Fruit fly (Drosophila melanogaster) whole organism, embryonic: ENCODE data around the gene SkpC.

Experiments used
- ATbp ChIP-seq: fragments of 200-800 bp; sonication (Bioruptor generic); optimal IDR thresholded peaks from 2 replicates; lab custom pipeline; 2017; ENCODE audit warnings: missing biosample characterization, mild to moderate bottlenecking, missing genetic modification characterization, missing genetic modification reagents
- Atf6 ChIP-seq: fragments of 200-800 bp; sonication (Bioruptor generic); IDR thresholded peaks from 2 replicates; pipeline ENCODE4 v1.3.6; 2022; ENCODE audit warnings: missing biosample characterization, missing genetic modification characterization
- Blimp-1 ChIP-seq: fragments of 200-800 bp; sonication (Bioruptor generic); optimal IDR thresholded peaks from 3 replicates; lab custom pipeline; 2018; ENCODE audit warnings: missing biosample characterization, missing genetic modification characterization, mild to moderate bottlenecking, moderate library complexity, missing genetic modification reagents
- Bteb2 ChIP-seq: fragments of 200-800 bp; sonication (Bioruptor generic); optimal IDR thresholded peaks from 2 replicates; lab custom pipeline; 2016; ENCODE audit warnings: missing biosample characterization, missing genetic modification characterization
- CG12391 ChIP-seq: fragments of 200-800 bp; sonication (Bioruptor generic); optimal IDR thresholded peaks from 3 replicates; lab custom pipeline; 2018; ENCODE audit warnings: missing biosample characterization, mild to moderate bottlenecking, missing genetic modification characterization, moderate library complexity
- CG17328 ChIP-seq: fragments of 200-800 bp; sonication (Bioruptor generic); IDR thresholded peaks from 2 replicates; pipeline ENCODE4 v1.3.6; 2022; ENCODE audit warnings: missing biosample characterization, missing genetic modification characterization
- CG17359 ChIP-seq: fragments of 200-800 bp; sonication (Bioruptor generic); optimal IDR thresholded peaks from 3 replicates; lab custom pipeline; 2018; ENCODE audit warnings: missing biosample characterization, mild to moderate bottlenecking, missing genetic modification characterization, moderate library complexity
- CG17568 ChIP-seq: fragments of 200-800 bp; sonication (Bioruptor generic); optimal IDR thresholded peaks from 2 replicates; lab custom pipeline; 2018; ENCODE audit warnings: missing biosample characterization, mild to moderate bottlenecking, missing genetic modification characterization, moderate library complexity
- CG18011 ChIP-seq: fragments of 200-800 bp; sonication (Bioruptor generic); optimal IDR thresholded peaks from 2 replicates; lab custom pipeline; 2017; ENCODE audit warnings: missing biosample characterization, missing genetic modification characterization, mild to moderate bottlenecking, moderate library complexity, missing genotype
- CG18599 ChIP-seq: fragments of 200-800 bp; sonication (Bioruptor generic); optimal IDR thresholded peaks from 3 replicates; lab custom pipeline; 2017; ENCODE audit warnings: missing biosample characterization, missing genetic modification characterization, mild to moderate bottlenecking, moderate library complexity, missing genetic modification reagents
- CG2712 ChIP-seq: fragments of 200-800 bp; optimal IDR thresholded peaks from 3 replicates; lab custom pipeline; 2019; ENCODE audit warnings: missing biosample characterization, mild to moderate bottlenecking, missing genetic modification characterization, moderate library complexity
- CG2875 ChIP-seq: fragments of 200-800 bp; sonication (Bioruptor generic); optimal IDR thresholded peaks from 2 replicates; lab custom pipeline; 2017; ENCODE audit warnings: missing biosample characterization, mild to moderate bottlenecking, missing genetic modification characterization, missing genetic modification reagents
- CG30020 ChIP-seq: fragments of 200-800 bp; optimal IDR thresholded peaks from 2 replicates; lab custom pipeline; 2019; ENCODE audit warnings: missing biosample characterization, mild to moderate bottlenecking, missing genetic modification characterization, moderate library complexity
- CG31388 ChIP-seq: fragments of 200-800 bp; sonication (Bioruptor generic); optimal IDR thresholded peaks from 2 replicates; lab custom pipeline; 2016; ENCODE audit warnings: missing biosample characterization, missing genetic modification characterization
- CG4404 ChIP-seq: fragments of 200-800 bp; sonication (Bioruptor generic); IDR thresholded peaks from 2 replicates; pipeline ENCODE4 v1.3.6; 2022; ENCODE audit warnings: missing biosample characterization, missing genetic modification characterization
- CG4854 ChIP-seq: fragments of 200-800 bp; sonication (Bioruptor generic); optimal IDR thresholded peaks from 2 replicates; lab custom pipeline; 2016; ENCODE audit warnings: missing biosample characterization, missing genetic modification characterization, inconsistent platforms
- CG9437 ChIP-seq: fragments of 200-800 bp; sonication (Bioruptor generic); optimal IDR thresholded peaks from 2 replicates; lab custom pipeline; 2018; ENCODE audit warnings: missing biosample characterization, mild to moderate bottlenecking, missing genetic modification characterization
- CG9727 ChIP-seq: fragments of 200-800 bp; sonication (Bioruptor generic); optimal IDR thresholded peaks from 3 replicates; lab custom pipeline; 2017; ENCODE audit warnings: missing biosample characterization, mild to moderate bottlenecking, missing genetic modification characterization
- CG9797 ChIP-seq: fragments of 200-800 bp; sonication (Bioruptor generic); optimal IDR thresholded peaks from 3 replicates; lab custom pipeline; 2018; ENCODE audit warnings: missing biosample characterization, mild to moderate bottlenecking, missing genetic modification characterization
- CHES-1-like ChIP-seq: fragments of 200-800 bp; sonication (Bioruptor generic); optimal IDR thresholded peaks from 2 replicates; lab custom pipeline; 2016; ENCODE audit warnings: missing biosample characterization, missing genetic modification characterization
- Chrac-16 ChIP-seq: fragments of 200-800 bp; sonication (Bioruptor generic); optimal IDR thresholded peaks from 3 replicates; lab custom pipeline; 2016; ENCODE audit warnings: missing biosample characterization, missing genetic modification characterization
- Deaf1 ChIP-seq: fragments of 200-800 bp; optimal IDR thresholded peaks from 3 replicates; lab custom pipeline; 2019; ENCODE audit warnings: missing biosample characterization, mild to moderate bottlenecking, missing genetic modification characterization, moderate library complexity
- Elba2 ChIP-seq: fragments of 200-800 bp; sonication (Bioruptor generic); optimal IDR thresholded peaks from 3 replicates; lab custom pipeline; 2016; ENCODE audit warnings: missing biosample characterization, missing genetic modification characterization
- Fer1 ChIP-seq: fragments of 200-800 bp; sonication (Bioruptor generic); optimal IDR thresholded peaks from 2 replicates; lab custom pipeline; 2017; ENCODE audit warnings: missing biosample characterization, mild to moderate bottlenecking, missing genetic modification characterization
- GATAe ChIP-seq: fragments of 200-800 bp; sonication (Bioruptor generic); conservative IDR thresholded peaks from 2 replicates; pipeline ENCODE4 v1.3.6; 2022; ENCODE audit warnings: missing biosample characterization, missing genetic modification characterization
- Hr51 ChIP-seq, 2 experiments: fragments of 200-800 bp; sonication (Bioruptor generic); optimal IDR thresholded peaks; 2 replicates in 1 of 2; 3 replicates in 1 of 2; lab custom pipeline; 2016 to 2018; ENCODE audit warnings: missing biosample characterization in 2 of 2, missing genetic modification characterization in 2 of 2, mild to moderate bottlenecking in 1 of 2, moderate library complexity in 1 of 2
- Jarid2 ChIP-seq: fragments of 200-800 bp; sonication (Bioruptor generic); optimal IDR thresholded peaks from 3 replicates; lab custom pipeline; 2017; ENCODE audit warnings: mild to moderate bottlenecking, missing biosample characterization, missing genetic modification reagents, missing genetic modification characterization
- Med ChIP-seq: fragments of 200-800 bp; sonication (Bioruptor generic); peaks from one replicate; lab custom pipeline; 2016; ENCODE audit warnings: missing biosample characterization, missing genetic modification characterization, mild to moderate bottlenecking, inconsistent platforms, moderate library complexity
- Mes4 ChIP-seq: fragments of 200-800 bp; sonication (Bioruptor generic); optimal IDR thresholded peaks from 2 replicates; lab custom pipeline; 2016; ENCODE audit warnings: missing biosample characterization, missing genetic modification characterization
- Sry-β ChIP-seq: fragments of 200-800 bp; sonication (Bioruptor generic); optimal IDR thresholded peaks from 2 replicates; lab custom pipeline; 2018; ENCODE audit warnings: missing biosample characterization, mild to moderate bottlenecking, missing genetic modification characterization, moderate library complexity
- Ssrp ChIP-seq: fragments of 200-800 bp; sonication (Bioruptor generic); optimal IDR thresholded peaks from 2 replicates; lab custom pipeline; 2018; ENCODE audit warnings: missing biosample characterization, mild to moderate bottlenecking, missing genetic modification characterization, moderate library complexity
- bab2 ChIP-seq: fragments of 200-800 bp; sonication (Bioruptor generic); optimal IDR thresholded peaks from 2 replicates; lab custom pipeline; 2016; ENCODE audit warnings: missing biosample characterization, missing genetic modification characterization
- dan ChIP-seq: fragments of 200-800 bp; sonication (Bioruptor generic); IDR thresholded peaks from 2 replicates; pipeline ENCODE4 v1.3.6; 2022; ENCODE audit warnings: missing biosample characterization, missing genetic modification characterization
- ems ChIP-seq: fragments of 200-800 bp; sonication (Bioruptor generic); optimal IDR thresholded peaks from 3 replicates; lab custom pipeline; 2016; ENCODE audit warnings: missing biosample characterization, missing genetic modification characterization
- fd64A ChIP-seq: fragments of 200-800 bp; sonication (Bioruptor generic); optimal IDR thresholded peaks from 3 replicates; lab custom pipeline; 2018; ENCODE audit warnings: missing biosample characterization, mild to moderate bottlenecking, missing genetic modification characterization
- fd96Cb ChIP-seq: fragments of 200-800 bp; sonication (Bioruptor generic); optimal IDR thresholded peaks from 2 replicates; lab custom pipeline; 2018; ENCODE audit warnings: missing biosample characterization, mild to moderate bottlenecking, missing genetic modification characterization, moderate library complexity
- jumu ChIP-seq: fragments of 200-800 bp; sonication (Bioruptor generic); optimal IDR thresholded peaks from 3 replicates; lab custom pipeline; 2016; ENCODE audit warnings: missing biosample characterization, missing genetic modification characterization
- kay ChIP-seq: fragments of 200-800 bp; sonication (Bioruptor generic); optimal IDR thresholded peaks from 2 replicates; lab custom pipeline; 2016; ENCODE audit warnings: missing biosample characterization, missing genetic modification characterization
- mirr ChIP-seq: fragments of 200-800 bp; sonication (Bioruptor generic); optimal IDR thresholded peaks from 3 replicates; lab custom pipeline; 2018; ENCODE audit warnings: missing biosample characterization, mild to moderate bottlenecking, missing genetic modification characterization
- nmo ChIP-seq: fragments of 200-800 bp; sonication (Bioruptor generic); optimal IDR thresholded peaks from 2 replicates; lab custom pipeline; 2018; ENCODE audit warnings: missing biosample characterization, mild to moderate bottlenecking, missing genetic modification characterization, moderate library complexity
- pb ChIP-seq: fragments of 200-800 bp; sonication (Bioruptor generic); optimal IDR thresholded peaks from 3 replicates; lab custom pipeline; 2016; ENCODE audit warnings: missing biosample characterization, missing genetic modification characterization
- phol ChIP-seq: fragments of 200-800 bp; sonication (Bioruptor generic); optimal IDR thresholded peaks from 3 replicates; lab custom pipeline; 2018; ENCODE audit warnings: missing biosample characterization, mild to moderate bottlenecking, missing genetic modification characterization, moderate library complexity
- row ChIP-seq: fragments of 200-800 bp; sonication (Bioruptor generic); IDR thresholded peaks from 3 replicates; pipeline ENCODE4 v1.3.6; 2022; ENCODE audit warnings: missing biosample characterization, missing genetic modification characterization
- run ChIP-seq: fragments of 200-800 bp; sonication (Bioruptor generic); optimal IDR thresholded peaks from 3 replicates; lab custom pipeline; 2018; ENCODE audit warnings: missing biosample characterization, mild to moderate bottlenecking, missing genetic modification characterization
- sc ChIP-seq, 3 experiments: fragments of >200 bp in 2 of 3; fragments of 200-800 bp in 1 of 3; sonication (Bioruptor generic) in 1 of 3; optimal IDR thresholded peaks; 2 replicates in 2 of 3; 3 replicates in 1 of 3; lab custom pipeline; 2017; ENCODE audit warnings: mild to moderate bottlenecking in 1 of 3, missing biosample characterization in 1 of 3, missing genetic modification characterization in 1 of 3, missing genetic modification reagents in 1 of 3
- sens ChIP-seq: fragments of 200-800 bp; sonication (Bioruptor generic); peaks from one replicate; lab custom pipeline; 2016; ENCODE audit warnings: missing biosample characterization, missing genetic modification characterization
- so ChIP-seq: fragments of 200-800 bp; sonication (Bioruptor generic); IDR thresholded peaks from 3 replicates; pipeline ENCODE4 v1.3.6; 2022; ENCODE audit warnings: missing biosample characterization, missing genetic modification characterization
- sob ChIP-seq: fragments of 200-800 bp; sonication (Bioruptor generic); IDR thresholded peaks from 2 replicates; pipeline ENCODE4 v1.3.6; 2022; ENCODE audit warnings: missing biosample characterization, missing genetic modification characterization
- twi ChIP-seq: fragments of 200-800 bp; optimal IDR thresholded peaks from 2 replicates; lab custom pipeline; 2019; ENCODE audit warnings: missing biosample characterization, mild to moderate bottlenecking, missing genetic modification characterization, moderate library complexity
- wek ChIP-seq: fragments of 200-800 bp; sonication (Bioruptor generic); optimal IDR thresholded peaks from 3 replicates; lab custom pipeline; 2018; ENCODE audit warnings: missing biosample characterization, mild to moderate bottlenecking, missing genetic modification characterization, moderate library complexity
- zen2 ChIP-seq: fragments of 200-800 bp; sonication (Bioruptor generic); IDR thresholded peaks from 3 replicates; pipeline ENCODE4 v1.3.6; 2022; ENCODE audit warnings: missing biosample characterization, missing genetic modification characterization; ENCODE audit not compliant: partially characterized antibody
- zfh2 ChIP-seq: fragments of 200-800 bp; sonication (Bioruptor generic); optimal IDR thresholded peaks from 2 replicates; lab custom pipeline; 2016; ENCODE audit warnings: missing biosample characterization, missing genetic modification characterization

Gene SkpC

DNA sequence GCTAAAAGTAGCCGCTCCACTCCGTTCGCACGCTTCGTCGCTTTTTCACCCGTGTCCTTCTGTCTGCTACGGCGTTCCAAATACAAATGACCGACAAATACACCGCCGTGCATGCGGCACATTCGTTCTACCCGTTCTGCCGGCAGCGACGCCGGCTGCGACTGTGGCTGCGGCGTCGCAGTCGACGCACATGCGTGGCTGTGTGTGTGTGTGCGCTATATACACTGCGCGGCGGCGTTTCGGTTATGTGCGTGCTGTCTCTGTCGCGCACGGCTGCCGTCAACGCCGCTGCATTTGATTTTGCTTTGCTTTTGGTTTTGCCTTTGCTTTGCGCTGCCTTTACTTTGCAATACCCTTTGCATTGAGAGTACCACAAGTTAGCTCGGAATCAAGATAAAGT, 32.4 kb upstream of the SkpC start, which contains the start of gene zld (continued):
- TF ChIP-seq bab2 (GFP tag; lab: Kevin White, UChicago) (no peak), CG2875 (GFP tag; lab: Kevin White, UChicago) (no peak), dan (GFP tag; lab: Robert Waterston, UW) (no peak), fd96Cb (no peak), Fer1 (GFP tag; lab: Kevin White, UChicago) (no peak), fd64A (GFP tag; lab: Kevin White, UChicago) (no peak), CG31388 (no peak), so (GFP tag; lab: Robert Waterston, UW) (no peak), sc (optimal IDR thresholded peaks at IDR 0.05; lab: Kevin White, UChicago) (no peak), sc (GFP tag; optimal IDR thresholded peaks at IDR 0.05; lab: Kevin White, UChicago) (no peak), Deaf1 (tag; lab: Kevin White, UChicago) (peak; percentile 36), sob (no peak), CG4404 (GFP tag; lab: Robert Waterston, UW) (no peak), CG18599 (GFP tag; lab: Kevin White, UChicago) (no peak), Ssrp (tag; lab: Kevin White, UChicago) (no peak), CG9727 (GFP tag; lab: Kevin White, UChicago) (peak; percentile 11), CG30020 (tag; lab: Kevin White, UChicago) (no peak), Jarid2 (peak; percentile 18), Elba2 (GFP tag; lab: Kevin White, UChicago) (no peak), CG9797 (no peak), CG18011 (no peak), Bteb2 (GFP tag; lab: Kevin White, UChicago) (no peak), wek (GFP tag; lab: Kevin White, UChicago) (peak; percentile 1), twi (tag; lab: Kevin White, UChicago) (peak; percentile 39), kay (no peak), CG4854 (no peak), Chrac-16 (GFP tag; lab: Kevin White, UChicago) (no peak), CG17568 (GFP tag; lab: Kevin White, UChicago) (no peak), ems (GFP tag; lab: Kevin White, UChicago) (no peak), pb (GFP tag; lab: Kevin White, UChicago) (no peak), Hr51 (GFP tag; optimal IDR thresholded peaks at IDR 0.05; lab: Kevin White, UChicago) (no peak), CG9437 (GFP tag; lab: Kevin White, UChicago) (no peak), CHES-1-like (no peak), zfh2 (GFP tag; lab: Kevin White, UChicago) (no peak), GATAe (GFP tag; lab: Robert Waterston, UW) (no peak), Mes4 (GFP tag; lab: Kevin White, UChicago) (no peak), Sry-β (GFP tag; lab: Kevin White, UChicago) (no peak), mirr (no peak)

DNA sequence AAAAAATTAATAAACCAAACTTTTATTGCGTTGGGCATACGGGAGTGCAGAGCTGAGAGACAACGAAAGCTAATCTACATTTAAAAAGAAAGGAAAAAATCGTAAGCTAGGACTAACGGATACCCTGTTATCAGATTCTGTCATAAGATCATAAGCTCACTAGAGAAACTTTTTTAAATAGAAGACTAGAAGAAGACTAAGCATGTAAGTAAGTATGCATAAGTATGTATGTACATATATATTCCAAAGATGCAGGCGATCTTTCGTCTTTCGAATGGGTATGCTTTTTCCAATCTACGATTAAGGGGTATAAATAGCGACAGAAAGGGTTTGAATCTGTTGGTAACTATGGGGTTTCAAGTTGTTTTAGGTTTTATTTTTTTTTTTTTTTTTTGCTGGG, 31.0 kb upstream of the SkpC start:
- TF ChIP-seq Blimp-1 (GFP tag; lab: Kevin White, UChicago) (peak; percentile 34), run (tag; lab: Kevin White, UChicago) (no peak), phol (peak; percentile 34), CG12391 (peak; percentile 42), CG2712 (tag; lab: Kevin White, UChicago) (peak; percentile 63), jumu (GFP tag; lab: Kevin White, UChicago) (peak; percentile 7), zen2 (GFP tag; lab: Robert Waterston, UW) (no peak), CG17328 (GFP tag; lab: Robert Waterston, UW) (no peak), row (GFP tag; lab: Robert Waterston, UW) (peak; percentile 56; the same call in 2 of the 3 replicates), CG17359 (tag; lab: Kevin White, UChicago) (peak; percentile 21), ATbp (GFP tag; lab: Kevin White, UChicago) (peak; percentile 28), Med (GFP tag; lab: Kevin White, UChicago) (peak; percentile 73), nmo (GFP tag; lab: Kevin White, UChicago) (peak; percentile 33), Atf6 (GFP tag; lab: Robert Waterston, UW) (no peak), fd96Cb (peak; percentile 29), sens (GFP tag; lab: Kevin White, UChicago) (peak; percentile 93)
